Worm (Caenorhabditis elegans) whole organism, L4/young adult: ENCODE data around the gene clec-60.
"Not testable (repeated sequence)": the region's sequence is repeated elsewhere in the genome, so short reads cannot be mapped to it uniquely, and the experiment has no call there.

Source experiments
- W03F9.2 ChIP-seq: fragments of 150-350 bp; optimal IDR thresholded peaks from 2 replicates; lab custom pipeline; 2014; ENCODE audit warnings: missing biosample characterization, missing genetic modification characterization
- dao-5 ChIP-seq: sonication (generic microtip); optimal IDR thresholded peaks from 2 replicates; lab custom pipeline; 2016; ENCODE audit warnings: missing genotype, missing genetic modification characterization, moderate library complexity, missing compliant biosample characterization
- him-1 ChIP-seq: sonication (generic microtip); optimal IDR thresholded peaks from 2 replicates; lab custom pipeline; 2016; ENCODE audit warnings: missing genotype, missing genetic modification reagents, missing genetic modification characterization, missing compliant biosample characterization

Gene clec-60

ce11 chrII:10450335-10450734, 31.3 kb downstream of the clec-60 start:
- TF ChIP-seq dao-5 (tag; lab: Kevin White, UChicago): no peak
- TF ChIP-seq W03F9.2 (tag; lab: Kevin White, UChicago): no peak
- no peak for TF ChIP-seq him-1 (tag; lab: Kevin White, UChicago)

DNA sequence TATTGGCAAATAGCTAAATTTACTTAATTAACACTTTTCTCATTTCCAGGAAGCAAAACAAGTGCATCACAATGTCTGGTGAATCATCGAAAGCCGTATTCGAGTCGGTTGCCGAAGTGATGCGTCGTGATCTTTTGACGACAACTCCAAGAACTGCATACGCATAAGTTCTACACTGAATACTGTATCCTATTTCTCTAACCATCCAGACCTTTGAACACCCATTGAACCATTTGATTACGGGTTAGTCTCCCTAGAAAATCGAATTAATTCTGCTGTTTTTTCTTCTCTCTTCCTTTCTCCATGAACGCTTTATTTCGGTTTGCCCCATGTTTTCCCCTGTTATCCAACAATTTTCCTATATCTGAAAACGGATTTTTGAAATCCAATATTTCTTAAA, 32.0 kb downstream of the clec-60 start, which contains the start of gene lin-56:
TSS of gene lin-56 (plus strand) at position 301 of the 400 bp plus-strand sequence.
- TF ChIP-seq dao-5 (tag; lab: Kevin White, UChicago) (no peak), W03F9.2 (tag; lab: Kevin White, UChicago) (no peak), him-1 (tag; lab: Kevin White, UChicago) (no peak)

- TF ChIP-seq him-1 (tag; lab: Kevin White, UChicago) (no peak), dao-5 (tag; lab: Kevin White, UChicago) (no peak), W03F9.2 (tag; lab: Kevin White, UChicago) (no peak)
Measured at ce11 chrII:10447348-10448316, 34.0 kb downstream of the clec-60 start, which contains the start of gene ZK673.2. Gene ZK673.2, plus strand, starts transcription at chrII:10448266.

- TF ChIP-seq W03F9.2 (tag; lab: Kevin White, UChicago): no peak
- no peak for TF ChIP-seq dao-5 (tag; lab: Kevin White, UChicago)
- no peak for TF ChIP-seq him-1 (tag; lab: Kevin White, UChicago)
Measured at ce11 chrII:10446814-10447213, 34.9 kb downstream of the clec-60 start.

- TF ChIP-seq W03F9.2 (tag; lab: Kevin White, UChicago) (peak; percentile 13), dao-5 (tag; lab: Kevin White, UChicago) (no peak), him-1 (tag; lab: Kevin White, UChicago) (no peak)
Measured at ce11 chrII:10446300-10446699, 35.4 kb downstream of the clec-60 start.

DNA sequence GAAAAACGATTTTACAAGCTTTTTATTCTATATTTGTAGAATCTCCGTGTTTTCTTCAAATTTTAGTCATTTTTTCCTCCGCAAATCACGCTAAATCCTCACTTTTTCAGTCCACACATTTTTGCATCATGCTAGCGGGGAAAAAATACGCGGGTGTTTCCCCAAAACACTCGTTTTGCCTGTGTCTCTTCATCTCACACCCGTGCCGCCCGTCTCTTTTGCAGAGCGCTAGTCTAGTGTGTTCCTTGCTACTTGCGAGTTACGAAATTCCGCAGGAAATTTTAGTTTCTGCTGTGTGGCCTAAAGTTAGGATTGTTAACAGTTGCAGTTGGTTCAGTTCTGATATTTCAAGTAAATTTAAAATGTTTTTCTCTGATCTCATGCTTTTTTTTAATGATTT, 35.9 kb downstream of the clec-60 start:
- TF ChIP-seq him-1 (tag; lab: Kevin White, UChicago) (no peak), W03F9.2 (tag; lab: Kevin White, UChicago) (no peak), dao-5 (tag; lab: Kevin White, UChicago) (no peak)

DNA sequence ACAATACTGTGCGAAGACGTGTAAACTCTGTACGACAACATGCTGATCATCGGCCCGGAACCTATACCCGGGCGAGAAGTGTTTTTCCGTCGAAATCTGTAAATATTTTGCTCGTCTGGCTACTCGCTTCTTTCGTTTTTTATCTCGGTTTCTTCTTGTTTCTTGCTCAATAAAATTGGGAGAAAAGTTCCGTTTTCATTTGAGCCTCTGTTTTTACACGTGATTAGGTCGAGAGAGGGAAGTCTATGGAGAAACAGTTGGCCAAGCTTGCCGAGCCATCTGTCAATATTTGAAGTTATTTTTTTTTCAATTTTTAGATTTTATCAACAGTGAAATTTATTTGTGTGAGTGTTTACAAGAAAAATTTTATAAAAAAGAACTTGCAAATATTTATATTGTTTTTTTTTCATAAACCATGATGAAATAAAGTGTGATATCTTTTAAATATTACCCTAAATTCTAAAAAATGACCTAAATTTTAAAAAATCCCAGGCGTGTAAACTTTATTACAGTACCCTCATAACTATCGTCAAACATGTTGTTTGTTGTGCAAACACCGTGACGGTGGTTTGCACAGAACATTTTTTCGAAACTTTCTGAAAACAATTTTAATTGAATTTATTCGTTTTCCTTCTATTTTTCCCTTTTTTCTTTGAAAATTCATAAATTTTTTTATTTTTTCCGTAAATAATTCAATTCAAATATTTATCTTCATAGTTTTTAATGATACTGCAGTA, 36.5 kb downstream of the clec-60 start:
- TF ChIP-seq him-1 (tag; lab: Kevin White, UChicago) (no peak), dao-5 (tag; lab: Kevin White, UChicago) (no peak), W03F9.2 (tag; lab: Kevin White, UChicago) (no peak)

ce11 chrII:10443898-10444297, 37.8 kb downstream of the clec-60 start:
- TF ChIP-seq him-1 (tag; lab: Kevin White, UChicago) (no peak), dao-5 (tag; lab: Kevin White, UChicago) (no peak), W03F9.2 (tag; lab: Kevin White, UChicago) (no peak)

DNA sequence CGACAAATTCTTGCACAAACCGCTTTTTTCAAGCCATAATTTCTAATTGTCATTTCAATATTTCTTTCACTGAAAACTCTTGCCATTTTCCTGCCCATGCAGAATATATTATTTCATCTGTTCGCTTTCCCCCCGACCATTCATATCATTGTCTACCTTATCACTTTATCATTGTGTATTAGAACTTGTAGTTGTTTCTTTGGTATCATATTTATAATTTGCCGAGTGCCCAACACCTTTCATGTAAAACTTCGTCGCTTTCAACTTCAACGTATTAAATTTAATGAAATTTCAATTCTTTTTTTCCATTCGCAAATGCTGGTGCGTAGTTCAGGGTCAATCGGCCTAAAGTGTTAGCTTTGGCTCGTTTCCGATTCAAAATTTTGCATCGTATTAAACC, 38.8 kb downstream of the clec-60 start, which contains the start of gene ZK673.1:
TSS of gene ZK673.1 (plus strand) at position 301 of the 400 bp plus-strand sequence.
- not testable (repeated sequence) for TF ChIP-seq W03F9.2, him-1, dao-5 (tag; lab: Kevin White, UChicago)

DNA sequence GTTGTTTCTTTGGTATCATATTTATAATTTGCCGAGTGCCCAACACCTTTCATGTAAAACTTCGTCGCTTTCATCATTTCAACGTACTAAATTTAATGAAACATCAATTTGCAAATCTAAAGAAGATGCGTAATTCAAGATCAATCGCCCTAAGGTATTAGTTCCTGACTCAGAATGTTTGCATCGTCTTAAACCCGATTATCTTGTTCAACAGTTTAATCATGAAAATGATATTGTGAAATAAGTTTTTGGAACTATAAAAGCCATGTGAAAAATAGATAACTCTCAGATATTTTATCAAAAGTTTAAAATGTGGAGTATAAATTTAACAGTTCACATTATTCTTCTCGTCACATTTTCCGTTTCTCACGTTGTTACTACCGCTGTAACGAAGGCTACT, 41.7 kb downstream of the clec-60 start, which contains the start of gene E04D5.4:
TSS of gene E04D5.4 (plus strand) at position 301 of the 400 bp plus-strand sequence.
- no peak for TF ChIP-seq him-1 (tag; lab: Kevin White, UChicago)

DNA sequence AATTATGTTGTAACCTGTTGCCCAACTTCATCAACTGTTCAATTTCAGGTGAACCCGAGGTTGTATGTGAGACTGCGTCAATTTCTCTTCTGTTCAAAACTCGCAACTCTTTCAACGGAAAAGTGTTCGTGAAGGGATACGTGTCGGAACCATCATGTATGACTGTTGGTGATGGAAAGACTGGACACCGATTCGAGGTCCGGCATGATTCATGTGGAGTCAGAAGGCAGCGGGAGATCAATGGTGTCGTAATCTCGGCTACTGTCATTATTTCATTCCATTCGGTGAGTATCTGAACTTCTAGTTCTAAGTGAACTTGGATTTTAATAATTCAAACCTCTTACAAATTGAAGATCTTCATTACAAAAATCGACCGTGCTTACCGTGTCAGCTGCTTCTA, 43.8 kb downstream of the clec-60 start:
- TF ChIP-seq him-1 (tag; lab: Kevin White, UChicago) (no peak), W03F9.2 (tag; lab: Kevin White, UChicago) (no peak), dao-5 (tag; lab: Kevin White, UChicago) (no peak)

DNA sequence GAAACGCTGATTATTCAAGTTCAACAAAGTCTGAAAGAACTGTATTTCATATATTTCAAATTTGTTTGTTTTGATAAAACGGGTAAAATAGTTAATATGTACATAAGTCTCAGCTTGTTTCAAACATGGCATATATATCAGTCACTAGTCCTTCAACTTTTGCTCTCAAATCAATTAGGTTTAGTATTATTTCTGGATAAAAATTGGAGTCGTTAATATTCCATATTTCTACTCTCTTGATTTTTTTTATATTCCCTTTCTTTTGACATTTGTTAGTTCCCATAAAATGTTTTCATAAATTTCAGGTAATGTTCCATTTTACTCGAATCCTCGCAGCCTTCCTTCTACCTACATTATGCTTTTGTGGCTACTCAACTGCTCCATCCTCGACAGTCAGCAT, 45.8 kb downstream of the clec-60 start, which contains the start of gene cut-4:
TSS of gene cut-4 (plus strand) at position 301 of the 400 bp plus-strand sequence.
- no peak for TF ChIP-seq dao-5 (tag; lab: Kevin White, UChicago)
- no peak for TF ChIP-seq W03F9.2 (tag; lab: Kevin White, UChicago)
- TF ChIP-seq him-1 (tag; lab: Kevin White, UChicago): no peak
